Worm (Caenorhabditis elegans) whole organism, L1 larva: ENCODE measurements around the gene R04B5.6.

ENCODE experiments used
- C04F5.9 ChIP-seq: sonication (generic microtip); optimal IDR thresholded peaks from 2 replicates; lab custom pipeline; 2016; ENCODE audit warnings: missing genetic modification characterization, missing compliant biosample characterization
- C34B4.2 ChIP-seq: sonication (generic microtip); optimal IDR thresholded peaks from 2 replicates; lab custom pipeline; 2017; ENCODE audit warnings: mild to moderate bottlenecking, missing genetic modification characterization, missing compliant biosample characterization
- F16B12.6 ChIP-seq: fragments of 150-350 bp; optimal IDR thresholded peaks from 2 replicates; lab custom pipeline; 2014; ENCODE audit warnings: missing biosample characterization, missing genetic modification characterization
- alr-1 ChIP-seq: fragments of 200-800 bp; sonication (Bioruptor generic); optimal IDR thresholded peaks from 2 replicates; lab custom pipeline; 2018; ENCODE audit warnings: borderline replicate concordance, mild to moderate bottlenecking, missing genetic modification characterization, missing compliant biosample characterization
- ama-1 ChIP-seq: fragments of 150-350 bp; optimal IDR thresholded peaks from 2 replicates; lab custom pipeline; 2014
- blmp-1 ChIP-seq: fragments of 150-350 bp; optimal IDR thresholded peaks from 2 replicates; lab custom pipeline; 2014; ENCODE audit warnings: missing biosample characterization, missing genetic modification characterization
- ceh-82 ChIP-seq, 3 experiments: fragments of 150-350 bp in 1 of 3; sonication (generic microtip) in 2 of 3; optimal IDR thresholded peaks; 2 replicates each; lab custom pipeline; 2014 to 2017; ENCODE audit warnings: missing biosample characterization in 3 of 3, missing genetic modification characterization in 3 of 3
- ceh-90 ChIP-seq: sonication (generic microtip); optimal IDR thresholded peaks from 2 replicates; lab custom pipeline; 2016; ENCODE audit warnings: missing genetic modification characterization, missing compliant biosample characterization
- dpl-1 ChIP-seq, 3 experiments: fragments of 150-350 bp in 2 of 3; sonication (generic microtip) in 1 of 3; optimal IDR thresholded peaks; 2 replicates each; lab custom pipeline; 2014 to 2017; ENCODE audit warnings: missing biosample characterization in 3 of 3, missing genetic modification characterization in 3 of 3, missing genetic modification reagents in 3 of 3
- egl-13 ChIP-seq: sonication (generic microtip); optimal IDR thresholded peaks from 2 replicates; lab custom pipeline; 2016; ENCODE audit warnings: missing genotype, missing genetic modification reagents, missing genetic modification characterization, missing compliant biosample characterization
- elt-3 ChIP-seq, 6 experiments: fragments of 150-350 bp in 1 of 6; sonication (generic microtip); optimal IDR thresholded peaks; 2 replicates each; lab custom pipeline; 2017 to 2018; ENCODE audit warnings: missing biosample characterization in 6 of 6, missing genetic modification characterization in 6 of 6, inconsistent platforms in 1 of 6
- ets-5 ChIP-seq: fragments of 200-800 bp; sonication (Bioruptor generic); IDR thresholded peaks from 2 replicates; pipeline ENCODE4 v1.3.6; 2022; ENCODE audit warnings: missing genetic modification characterization, missing compliant biosample characterization
- fkh-10 ChIP-seq: sonication (generic microtip); optimal IDR thresholded peaks from 2 replicates; lab custom pipeline; 2017; ENCODE audit warnings: missing biosample characterization, missing genetic modification reagents, missing genetic modification characterization
- fkh-4 ChIP-seq: sonication (generic microtip); optimal IDR thresholded peaks from 2 replicates; lab custom pipeline; 2016; ENCODE audit warnings: missing compliant biosample characterization, missing genetic modification characterization, borderline replicate concordance
- fkh-8 ChIP-seq: sonication (generic microtip); optimal IDR thresholded peaks from 2 replicates; lab custom pipeline; 2016; ENCODE audit warnings: mild to moderate bottlenecking, missing genetic modification characterization, missing compliant biosample characterization
- fos-1 ChIP-seq: fragments of 150-350 bp; optimal IDR thresholded peaks from 2 replicates; lab custom pipeline; 2014; ENCODE audit warnings: missing biosample characterization, missing genetic modification characterization
- grh-1 ChIP-seq: fragments of 200-800 bp; sonication (Bioruptor generic); IDR thresholded peaks from 2 replicates; pipeline ENCODE4 v1.3.6; 2022; ENCODE audit warnings: missing genetic modification reagents, missing genetic modification characterization, missing compliant biosample characterization
- hpl-2 ChIP-seq: fragments of 150-350 bp; optimal IDR thresholded peaks from 2 replicates; lab custom pipeline; 2014; ENCODE audit warnings: missing biosample characterization, missing genetic modification reagents, missing genetic modification characterization
- irx-1 ChIP-seq: sonication (generic microtip); optimal IDR thresholded peaks from 2 replicates; lab custom pipeline; 2016; ENCODE audit warnings: missing genetic modification characterization, missing compliant biosample characterization
- jun-1 ChIP-seq: fragments of 150-350 bp; optimal IDR thresholded peaks from 2 replicates; lab custom pipeline; 2014; ENCODE audit warnings: missing biosample characterization, missing genetic modification reagents, missing genetic modification characterization
- lin-13 ChIP-seq: fragments of 150-350 bp; optimal IDR thresholded peaks from 2 replicates; lab custom pipeline; 2014; ENCODE audit warnings: missing biosample characterization, missing genetic modification reagents, missing genetic modification characterization
- lin-14 ChIP-seq: fragments of 200-800 bp; sonication (Bioruptor generic); optimal IDR thresholded peaks from 2 replicates; lab custom pipeline; 2018; ENCODE audit warnings: mild to moderate bottlenecking, missing genetic modification characterization, moderate library complexity, missing compliant biosample characterization
- lin-15B ChIP-seq: fragments of 150-350 bp; sonication (generic microtip); optimal IDR thresholded peaks from 3 replicates; lab custom pipeline; 2014; ENCODE audit warnings: missing biosample characterization, missing genetic modification characterization
- lin-35 ChIP-seq, 2 experiments: fragments of 150-350 bp; optimal IDR thresholded peaks; 2 replicates each; lab custom pipeline; 2014; ENCODE audit warnings: missing biosample characterization in 2 of 2, missing genetic modification characterization in 2 of 2, missing genetic modification reagents in 2 of 2
- lin-39 ChIP-seq: fragments of 150-350 bp; optimal IDR thresholded peaks from 2 replicates; lab custom pipeline; 2014; ENCODE audit warnings: missing biosample characterization, missing genetic modification reagents, missing genetic modification characterization
- lir-3 ChIP-seq: sonication (generic microtip); optimal IDR thresholded peaks from 2 replicates; lab custom pipeline; 2016; ENCODE audit warnings: mild to moderate bottlenecking, missing genetic modification characterization, moderate library complexity, missing compliant biosample characterization; ENCODE audit not compliant: poor library complexity
- lsy-2 ChIP-seq, 2 experiments: fragments of 150-350 bp; optimal IDR thresholded peaks; 2 replicates each; lab custom pipeline; 2014; ENCODE audit warnings: missing biosample characterization in 2 of 2, missing genetic modification characterization in 2 of 2
- nhr-11 ChIP-seq: fragments of 150-350 bp; optimal IDR thresholded peaks from 2 replicates; lab custom pipeline; 2014; ENCODE audit warnings: missing biosample characterization, missing genetic modification characterization
- nhr-12 ChIP-seq: sonication (generic microtip); optimal IDR thresholded peaks from 2 replicates; lab custom pipeline; 2017; ENCODE audit warnings: missing biosample characterization, missing genetic modification characterization
- nhr-19 ChIP-seq: fragments of 200-800 bp; sonication (Bioruptor generic); conservative IDR thresholded peaks from 2 replicates; pipeline ENCODE4 v1.3.6; 2022; ENCODE audit warnings: missing genetic modification characterization, missing compliant biosample characterization
- nhr-20 ChIP-seq: sonication (generic microtip); optimal IDR thresholded peaks from 2 replicates; lab custom pipeline; 2016; ENCODE audit warnings: mild to moderate bottlenecking, missing genetic modification characterization, missing compliant biosample characterization
- nhr-237 ChIP-seq: fragments of 150-350 bp; optimal IDR thresholded peaks from 2 replicates; lab custom pipeline; 2014; ENCODE audit warnings: missing biosample characterization, missing genetic modification characterization
- nhr-28 ChIP-seq: fragments of 150-350 bp; optimal IDR thresholded peaks from 2 replicates; lab custom pipeline; 2014; ENCODE audit warnings: missing biosample characterization, missing genetic modification characterization
- nhr-71 ChIP-seq: sonication (generic microtip); optimal IDR thresholded peaks from 2 replicates; lab custom pipeline; 2016; ENCODE audit warnings: mild to moderate bottlenecking, missing genetic modification characterization, moderate library complexity, missing compliant biosample characterization
- nhr-77 ChIP-seq: fragments of 150-350 bp; optimal IDR thresholded peaks from 2 replicates; lab custom pipeline; 2014; ENCODE audit warnings: missing biosample characterization, missing genetic modification characterization
- nhr-85 ChIP-seq: sonication (generic microtip); peaks from one replicate; lab custom pipeline; 2016; ENCODE audit warnings: missing genetic modification characterization, inconsistent platforms, missing compliant biosample characterization
- nhr-90 ChIP-seq: sonication (generic microtip); optimal IDR thresholded peaks from 2 replicates; lab custom pipeline; 2016; ENCODE audit warnings: mild to moderate bottlenecking, missing genetic modification characterization, missing compliant biosample characterization; ENCODE audit not compliant: poor library complexity
- pqm-1 ChIP-seq: sonication (generic microtip); optimal IDR thresholded peaks from 3 replicates; lab custom pipeline; 2017; ENCODE audit warnings: missing biosample characterization, missing genetic modification characterization
- rnt-1 ChIP-seq: sonication (generic microtip); optimal IDR thresholded peaks from 2 replicates; lab custom pipeline; 2016; ENCODE audit warnings: mild to moderate bottlenecking, missing genetic modification characterization, moderate library complexity, missing compliant biosample characterization
- skn-1 ChIP-seq: fragments of 150-350 bp; optimal IDR thresholded peaks from 2 replicates; lab custom pipeline; 2014; ENCODE audit warnings: missing biosample characterization, missing genetic modification characterization
- snpc-4 ChIP-seq: fragments of 150-350 bp; optimal IDR thresholded peaks from 2 replicates; lab custom pipeline; 2014; ENCODE audit warnings: missing biosample characterization, missing genetic modification characterization
- snu-23 ChIP-seq: sonication (generic microtip); optimal IDR thresholded peaks from 2 replicates; lab custom pipeline; 2016; ENCODE audit warnings: missing genetic modification characterization, missing compliant biosample characterization
- sox-4 ChIP-seq: sonication (generic microtip); optimal IDR thresholded peaks from 2 replicates; lab custom pipeline; 2016; ENCODE audit warnings: missing genetic modification characterization, missing compliant biosample characterization
- sup-37 ChIP-seq: fragments of 200-800 bp; sonication (Bioruptor generic); optimal IDR thresholded peaks from 2 replicates; lab custom pipeline; 2018; ENCODE audit warnings: mild to moderate bottlenecking, missing genetic modification characterization, missing compliant biosample characterization
- tbx-2 ChIP-seq: sonication (generic microtip); optimal IDR thresholded peaks from 2 replicates; lab custom pipeline; 2016; ENCODE audit warnings: missing genetic modification characterization, missing compliant biosample characterization
- unc-98 ChIP-seq: fragments of 200-800 bp; sonication (Bioruptor generic); IDR thresholded peaks from 2 replicates; pipeline ENCODE4 v1.3.6; 2022; ENCODE audit warnings: missing genetic modification characterization, missing compliant biosample characterization
- vab-15 ChIP-seq: sonication (generic microtip); optimal IDR thresholded peaks from 2 replicates; lab custom pipeline; 2017; ENCODE audit warnings: missing genotype, mild to moderate bottlenecking, missing genetic modification characterization, missing compliant biosample characterization
- xbp-1 ChIP-seq: sonication (generic microtip); optimal IDR thresholded peaks from 2 replicates; lab custom pipeline; 2016; ENCODE audit warnings: missing genetic modification characterization, missing compliant biosample characterization
- zip-4 ChIP-seq: fragments of 200-800 bp; sonication (Bioruptor generic); optimal IDR thresholded peaks from 2 replicates; lab custom pipeline; 2018; ENCODE audit warnings: mild to moderate bottlenecking, missing genetic modification characterization, moderate library complexity, missing compliant biosample characterization
- ztf-11 ChIP-seq, 2 experiments: sonication (generic microtip); optimal IDR thresholded peaks; 2 replicates each; lab custom pipeline; 2016 to 2017; ENCODE audit warnings: missing genetic modification characterization in 2 of 2, missing biosample characterization in 1 of 2, missing compliant biosample characterization in 1 of 2
- ztf-4 ChIP-seq: fragments of 150-350 bp; optimal IDR thresholded peaks from 2 replicates; lab custom pipeline; 2014; ENCODE audit warnings: missing biosample characterization, missing genetic modification characterization

Gene R04B5.6

ce11 chrV:10042254-10042653 is 42.7 kb upstream of the R04B5.6 start (continued):
- TF ChIP-seq nhr-11, result peak; percentile 11
- no peak for TF ChIP-seq nhr-90 (tag; lab: Kevin White, UChicago)
- peak; percentile 31 for TF ChIP-seq fkh-10
- peak; percentile 55 for TF ChIP-seq nhr-19
- TF ChIP-seq egl-13 (tag; lab: Kevin White, UChicago), result peak; percentile 45
- TF ChIP-seq vab-15 (tag; lab: Kevin White, UChicago), result no peak
- peak; percentile 25 for TF ChIP-seq lin-39 (tag; lab: Kevin White, UChicago)
- peak; percentile 4 for TF ChIP-seq lir-3 (tag; lab: Kevin White, UChicago)
- no peak for TF ChIP-seq lin-15B (tag; lab: Kevin White, UChicago)
- no peak for TF ChIP-seq elt-3 (tag; optimal IDR thresholded peaks at IDR 0.05; lab: Kevin White, UChicago)
- TF ChIP-seq C04F5.9 (tag; lab: Kevin White, UChicago), result no peak
- peak; percentile 92 for TF ChIP-seq nhr-20 (tag; lab: Kevin White, UChicago)
- peak; percentile 90 for TF ChIP-seq rnt-1 (tag; lab: Kevin White, UChicago)
- TF ChIP-seq sox-4, result no peak
- TF ChIP-seq lin-14 (GFP tag; lab: Kevin White, UChicago), result peak; percentile 89
- peak; percentile 95 to 98 for TF ChIP-seq lsy-2 (tag; optimal IDR thresholded peaks at IDR 0.05; lab: Kevin White, UChicago)
- TF ChIP-seq nhr-28, result no peak
- TF ChIP-seq F16B12.6 (tag; lab: Kevin White, UChicago), result no peak
- TF ChIP-seq snu-23 (GFP tag; lab: Kevin White, UChicago), result peak; percentile 81
- TF ChIP-seq pqm-1 (tag; lab: Kevin White, UChicago), result no peak
- peak; percentile 56 for TF ChIP-seq irx-1 (tag; lab: Kevin White, UChicago)
- TF ChIP-seq ets-5 (GFP tag; lab: Robert Waterston, UW), result no peak
- TF ChIP-seq dpl-1 (GFP tag; optimal IDR thresholded peaks at IDR 0.05; lab: Kevin White, UChicago), result peak in 2 of 3 experiments; percentile 38
- no peak for TF ChIP-seq unc-98 (GFP tag; lab: Robert Waterston, UW)
- peak; percentile 63 for TF ChIP-seq skn-1 (tag; lab: Kevin White, UChicago)
- TF ChIP-seq hpl-2 (GFP tag; lab: Kevin White, UChicago), result no peak
- no peak for TF ChIP-seq ztf-4 (tag; lab: Kevin White, UChicago)
- TF ChIP-seq lin-35 (GFP tag; optimal IDR thresholded peaks at IDR 0.05; lab: Kevin White, UChicago), result peak; percentile 58 to 73
- peak; percentile 69 for TF ChIP-seq xbp-1 (tag; lab: Kevin White, UChicago)
- TF ChIP-seq nhr-85 (tag; lab: Kevin White, UChicago), result peak; percentile 87
- TF ChIP-seq jun-1, result peak; percentile 67
- TF ChIP-seq tbx-2, result peak; percentile 84
- no peak for TF ChIP-seq zip-4
- TF ChIP-seq ztf-11 (tag; optimal IDR thresholded peaks at IDR 0.05; lab: Kevin White, UChicago), result no peak

ce11 chrV:10043234-10043796 is 41.6 kb upstream of the R04B5.6 start, which contains the start of gene T06E8.8:
TSS of gene T06E8.8 (plus strand) at chrV:10043746.
- TF ChIP-seq skn-1 (tag; lab: Kevin White, UChicago) (peak; percentile 65), fkh-10 (no peak), blmp-1 (tag; lab: Kevin White, UChicago) (peak; percentile 97), ceh-90 (tag; lab: Kevin White, UChicago) (no peak), ceh-82 (tag; optimal IDR thresholded peaks at IDR 0.05; lab: Kevin White, UChicago) (peak in 2 of 3 experiments; percentile 35 to 64), xbp-1 (tag; lab: Kevin White, UChicago) (peak; percentile 64), snu-23 (GFP tag; lab: Kevin White, UChicago) (peak; percentile 87), C34B4.2 (no peak), sup-37 (GFP tag; lab: Kevin White, UChicago) (no peak), nhr-71 (tag; lab: Kevin White, UChicago) (peak; percentile 88), ama-1 (lab: Kevin White, UChicago) (peak; percentile 58), fkh-4 (tag; lab: Kevin White, UChicago) (no peak), alr-1 (no peak), hpl-2 (GFP tag; lab: Kevin White, UChicago) (no peak), snpc-4 (peak; percentile 26), nhr-12 (no peak), lir-3 (tag; lab: Kevin White, UChicago) (no peak), grh-1 (GFP tag; lab: Robert Waterston, UW) (peak; percentile 93), egl-13 (tag; lab: Kevin White, UChicago) (no peak), lsy-2 (tag; optimal IDR thresholded peaks at IDR 0.05; lab: Kevin White, UChicago) (peak; percentile 78 to 94), fos-1 (tag; lab: Kevin White, UChicago) (no peak), lin-13 (peak; percentile 37), fkh-8 (tag; lab: Kevin White, UChicago) (no peak), nhr-77 (tag; lab: Kevin White, UChicago) (peak; percentile 49), nhr-237 (tag; lab: Kevin White, UChicago) (no peak), sox-4 (peak; percentile 25)
